Fruit fly (Drosophila melanogaster): ENCODE measurements around the gene CG12620.

DNA sequence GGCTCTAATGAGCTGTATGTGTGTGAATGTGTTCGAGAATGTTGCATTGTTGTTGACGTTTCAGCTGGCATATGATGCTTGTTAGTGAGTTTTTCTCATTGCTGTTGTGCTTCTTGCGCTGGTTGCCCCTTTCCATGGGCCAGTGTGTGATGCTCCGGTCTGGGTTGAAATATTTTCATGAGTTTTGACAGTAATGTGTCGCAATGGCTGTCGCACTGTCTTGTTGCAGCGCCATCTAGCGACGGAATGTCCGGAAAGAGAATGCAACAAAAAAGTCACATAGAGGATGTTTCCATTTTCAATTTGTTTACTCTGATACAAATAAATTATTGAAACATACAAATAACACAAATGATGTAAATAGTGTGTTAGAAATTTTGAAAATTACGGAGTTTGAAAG, 5.3 kb downstream of the CG12620 start:
- TF ChIP-seq Dll (optimal IDR thresholded peaks at IDR 0.05) (no peak), CG8478 (optimal IDR thresholded peaks at IDR 0.05) (no peak), usp (GFP tag; optimal IDR thresholded peaks at IDR 0.05) (no peak), pan (optimal IDR thresholded peaks at IDR 0.05) (no peak), EcR (GFP tag; optimal IDR thresholded peaks at IDR 0.05) (no peak), psq (optimal IDR thresholded peaks at IDR 0.05) (no peak)
